Worm (Caenorhabditis elegans) whole organism, late embryonic: Measurements from ENCODE around the gene acc-2.

Experiments used
- C08G9.2 ChIP-seq: sonication (generic microtip); optimal IDR thresholded peaks from 2 replicates; lab custom pipeline; 2016; ENCODE audit warnings: mild to moderate bottlenecking, missing genetic modification characterization, moderate library complexity, missing compliant biosample characterization
- F13H6.1 ChIP-seq: sonication (generic microtip); optimal IDR thresholded peaks from 2 replicates; lab custom pipeline; 2016; ENCODE audit warnings: missing genetic modification characterization, missing compliant biosample characterization
- K02D7.2 ChIP-seq: sonication (generic microtip); optimal IDR thresholded peaks from 2 replicates; lab custom pipeline; 2017; ENCODE audit warnings: mild to moderate bottlenecking, missing genetic modification characterization, missing compliant biosample characterization
- K09A11.1 ChIP-seq: sonication (generic microtip); optimal IDR thresholded peaks from 2 replicates; lab custom pipeline; 2017; ENCODE audit warnings: antibody characterized with exemption, mild to moderate bottlenecking, missing genetic modification characterization, missing compliant biosample characterization; ENCODE audit not compliant: insufficient read depth
- Y22D7AL.16 ChIP-seq: sonication (generic microtip); optimal IDR thresholded peaks from 2 replicates; lab custom pipeline; 2016; ENCODE audit warnings: missing genetic modification characterization, missing compliant biosample characterization
- ama-1 ChIP-seq: fragments of 150-350 bp; optimal IDR thresholded peaks from 2 replicates; lab custom pipeline; 2014
- ceh-14 ChIP-seq: sonication (generic microtip); optimal IDR thresholded peaks from 2 replicates; lab custom pipeline; 2016; ENCODE audit warnings: missing genotype, missing genetic modification characterization, missing compliant biosample characterization
- ceh-18 ChIP-seq: sonication (generic microtip); optimal IDR thresholded peaks from 2 replicates; lab custom pipeline; 2016; ENCODE audit warnings: missing genetic modification characterization, missing compliant biosample characterization
- ceh-19 ChIP-seq: fragments of 200-800 bp; sonication (Bioruptor generic); optimal IDR thresholded peaks from 2 replicates; lab custom pipeline; 2018; ENCODE audit warnings: mild to moderate bottlenecking, missing genetic modification characterization, missing compliant biosample characterization
- ceh-2 ChIP-seq: sonication (generic microtip); optimal IDR thresholded peaks from 2 replicates; lab custom pipeline; 2016; ENCODE audit warnings: missing genotype, missing genetic modification characterization, missing compliant biosample characterization
- ceh-31 ChIP-seq: sonication (generic microtip); optimal IDR thresholded peaks from 2 replicates; lab custom pipeline; 2016; ENCODE audit warnings: missing genetic modification characterization, missing compliant biosample characterization
- ceh-34 ChIP-seq: sonication (generic microtip); optimal IDR thresholded peaks from 2 replicates; lab custom pipeline; 2016; ENCODE audit warnings: mild to moderate bottlenecking, missing genetic modification characterization, missing compliant biosample characterization
- ceh-48 ChIP-seq: sonication (generic microtip); optimal IDR thresholded peaks from 2 replicates; lab custom pipeline; 2016; ENCODE audit warnings: missing genetic modification characterization, inconsistent platforms, missing compliant biosample characterization
- ceh-6 ChIP-seq: fragments of 200-800 bp; sonication (Bioruptor generic); optimal IDR thresholded peaks from 2 replicates; lab custom pipeline; 2018; ENCODE audit warnings: mild to moderate bottlenecking, missing genetic modification characterization, missing compliant biosample characterization
- che-1 ChIP-seq: sonication (generic microtip); optimal IDR thresholded peaks from 2 replicates; lab custom pipeline; 2016; ENCODE audit warnings: mild to moderate bottlenecking, missing genetic modification characterization, missing compliant biosample characterization
- elt-2 ChIP-seq: sonication (generic microtip); optimal IDR thresholded peaks from 2 replicates; lab custom pipeline; 2016; ENCODE audit warnings: missing genetic modification reagents, missing genetic modification characterization, missing compliant biosample characterization
- elt-4 ChIP-seq: sonication (generic microtip); optimal IDR thresholded peaks from 2 replicates; lab custom pipeline; 2016; ENCODE audit warnings: missing genetic modification characterization, missing compliant biosample characterization
- fkh-10 ChIP-seq: fragments of 150-350 bp; optimal IDR thresholded peaks from 2 replicates; lab custom pipeline; 2014; ENCODE audit warnings: missing biosample characterization, missing genetic modification reagents, missing genetic modification characterization
- gmeb-2 ChIP-seq: sonication (generic microtip); optimal IDR thresholded peaks from 2 replicates; lab custom pipeline; 2016; ENCODE audit warnings: missing genetic modification characterization, inconsistent platforms, missing compliant biosample characterization
- hlh-30 ChIP-seq: sonication (generic microtip); optimal IDR thresholded peaks from 2 replicates; lab custom pipeline; 2017; ENCODE audit warnings: antibody characterized with exemption, missing genetic modification characterization, missing compliant biosample characterization; ENCODE audit not compliant: insufficient read depth
- hlh-8 ChIP-seq: sonication (generic microtip); optimal IDR thresholded peaks from 2 replicates; lab custom pipeline; 2016; ENCODE audit warnings: missing genotype, missing genetic modification characterization, missing compliant biosample characterization
- lim-6 ChIP-seq: sonication (generic microtip); optimal IDR thresholded peaks from 2 replicates; lab custom pipeline; 2016; ENCODE audit warnings: missing genetic modification characterization, missing compliant biosample characterization
- lin-11 ChIP-seq: fragments of 200-800 bp; sonication (Bioruptor generic); optimal IDR thresholded peaks from 2 replicates; lab custom pipeline; 2018; ENCODE audit warnings: mild to moderate bottlenecking, missing genetic modification characterization, missing compliant biosample characterization
- nfya-1 ChIP-seq: sonication (generic microtip); optimal IDR thresholded peaks from 2 replicates; lab custom pipeline; 2017; ENCODE audit warnings: missing genetic modification characterization, mild to moderate bottlenecking, missing compliant biosample characterization, antibody characterized with exemption, moderate library complexity
- nhr-11 ChIP-seq: fragments of 150-350 bp; optimal IDR thresholded peaks from 2 replicates; lab custom pipeline; 2014; ENCODE audit warnings: missing biosample characterization, missing genetic modification characterization
- nhr-232 ChIP-seq: sonication (generic microtip); optimal IDR thresholded peaks from 2 replicates; lab custom pipeline; 2016; ENCODE audit warnings: missing genetic modification characterization, missing compliant biosample characterization
- npax-4 ChIP-seq: sonication (generic microtip); optimal IDR thresholded peaks from 2 replicates; lab custom pipeline; 2016; ENCODE audit warnings: missing genetic modification characterization, missing compliant biosample characterization
- odd-2 ChIP-seq: sonication (generic microtip); optimal IDR thresholded peaks from 2 replicates; lab custom pipeline; 2017; ENCODE audit warnings: antibody characterized with exemption, mild to moderate bottlenecking, missing genetic modification characterization, missing compliant biosample characterization
- pag-3 ChIP-seq: sonication (generic microtip); optimal IDR thresholded peaks from 2 replicates; lab custom pipeline; 2016; ENCODE audit warnings: missing compliant biosample characterization, missing genetic modification characterization, borderline replicate concordance
- pat-9 ChIP-seq: fragments of 200-800 bp; sonication (Bioruptor generic); optimal IDR thresholded peaks from 2 replicates; lab custom pipeline; 2018; ENCODE audit warnings: mild to moderate bottlenecking, missing genetic modification characterization, moderate library complexity, missing compliant biosample characterization
- pax-1 ChIP-seq: fragments of 150-350 bp; optimal IDR thresholded peaks from 2 replicates; lab custom pipeline; 2014; ENCODE audit warnings: missing biosample characterization, missing genetic modification characterization
- pha-2 ChIP-seq: sonication (generic microtip); optimal IDR thresholded peaks from 2 replicates; lab custom pipeline; 2017; ENCODE audit warnings: mild to moderate bottlenecking, missing genetic modification characterization, missing compliant biosample characterization
- pqm-1 ChIP-seq: sonication (generic microtip); optimal IDR thresholded peaks from 2 replicates; lab custom pipeline; 2016; ENCODE audit warnings: missing genetic modification characterization, missing compliant biosample characterization
- ref-2 ChIP-seq: sonication (generic microtip); optimal IDR thresholded peaks from 2 replicates; lab custom pipeline; 2016; ENCODE audit warnings: missing genetic modification characterization, missing compliant biosample characterization
- rnt-1 ChIP-seq: sonication (generic microtip); optimal IDR thresholded peaks from 2 replicates; lab custom pipeline; 2016; ENCODE audit warnings: missing genetic modification characterization, missing compliant biosample characterization
- sox-2 ChIP-seq: fragments of 200-800 bp; sonication (Bioruptor generic); IDR thresholded peaks from 2 replicates; pipeline ENCODE4 v1.3.6; 2022; ENCODE audit warnings: missing genetic modification reagents, missing genetic modification characterization, missing compliant biosample characterization
- sox-4 ChIP-seq: sonication (generic microtip); optimal IDR thresholded peaks from 2 replicates; lab custom pipeline; 2017; ENCODE audit warnings: mild to moderate bottlenecking, missing genetic modification characterization, inconsistent platforms, missing compliant biosample characterization
- syd-9 ChIP-seq: sonication (generic microtip); optimal IDR thresholded peaks from 2 replicates; lab custom pipeline; 2016; ENCODE audit warnings: mild to moderate bottlenecking, missing genetic modification characterization, moderate library complexity, missing compliant biosample characterization
- tbx-2 ChIP-seq: sonication (generic microtip); optimal IDR thresholded peaks from 2 replicates; lab custom pipeline; 2016; ENCODE audit warnings: missing genetic modification characterization, missing compliant biosample characterization
- ttx-3 ChIP-seq: sonication (generic microtip); optimal IDR thresholded peaks from 2 replicates; lab custom pipeline; 2016; ENCODE audit warnings: missing genetic modification reagents, missing genetic modification characterization, missing compliant biosample characterization
- unc-42 ChIP-seq: sonication (generic microtip); optimal IDR thresholded peaks from 2 replicates; lab custom pipeline; 2016; ENCODE audit warnings: missing genotype, missing genetic modification characterization, missing compliant biosample characterization
- unc-55 ChIP-seq: sonication (generic microtip); optimal IDR thresholded peaks from 2 replicates; lab custom pipeline; 2017; ENCODE audit warnings: missing biosample characterization, missing genetic modification reagents, missing genetic modification characterization
- zip-5 ChIP-seq: sonication (generic microtip); optimal IDR thresholded peaks from 2 replicates; lab custom pipeline; 2016; ENCODE audit warnings: missing genetic modification characterization, missing compliant biosample characterization
- ztf-16 ChIP-seq: sonication (generic microtip); optimal IDR thresholded peaks from 2 replicates; lab custom pipeline; 2017; ENCODE audit warnings: missing genetic modification characterization, missing compliant biosample characterization

The acc-2 gene

DNA sequence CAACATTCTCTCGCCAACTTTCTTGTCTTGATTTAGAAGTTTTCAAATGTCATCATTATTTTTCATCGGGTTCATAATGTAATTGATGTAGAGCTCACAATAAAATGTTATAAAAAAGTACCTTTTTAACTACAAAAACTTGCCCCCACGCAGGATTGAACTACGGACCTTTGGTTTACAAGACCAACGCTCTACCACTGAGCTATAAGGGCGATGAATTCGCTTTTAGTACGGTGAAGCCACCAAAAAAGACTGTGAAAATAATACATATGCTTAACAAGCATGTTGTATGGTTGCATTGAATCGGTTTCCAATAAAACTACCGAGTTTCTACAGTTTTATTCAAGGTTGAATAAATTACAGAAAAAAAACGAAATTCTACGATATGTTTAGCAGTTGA, 15.9 kb upstream of the acc-2 start:
- TF ChIP-seq ceh-18 (tag; lab: Kevin White, UChicago) = no peak
- no peak for TF ChIP-seq nhr-232 (tag; lab: Kevin White, UChicago)
- no peak for TF ChIP-seq odd-2 (tag; lab: Kevin White, UChicago)
- TF ChIP-seq ceh-19 = no peak
- TF ChIP-seq zip-5 = no peak
- TF ChIP-seq hlh-8 (tag; lab: Kevin White, UChicago) = no peak
- no peak for TF ChIP-seq C08G9.2
- no peak for TF ChIP-seq K09A11.1 (tag; lab: Kevin White, UChicago)
- no peak for TF ChIP-seq nhr-11
- no peak for TF ChIP-seq ztf-16
- TF ChIP-seq npax-4 (tag; lab: Kevin White, UChicago) = no peak
- no peak for TF ChIP-seq hlh-30 (tag; lab: Kevin White, UChicago)

DNA sequence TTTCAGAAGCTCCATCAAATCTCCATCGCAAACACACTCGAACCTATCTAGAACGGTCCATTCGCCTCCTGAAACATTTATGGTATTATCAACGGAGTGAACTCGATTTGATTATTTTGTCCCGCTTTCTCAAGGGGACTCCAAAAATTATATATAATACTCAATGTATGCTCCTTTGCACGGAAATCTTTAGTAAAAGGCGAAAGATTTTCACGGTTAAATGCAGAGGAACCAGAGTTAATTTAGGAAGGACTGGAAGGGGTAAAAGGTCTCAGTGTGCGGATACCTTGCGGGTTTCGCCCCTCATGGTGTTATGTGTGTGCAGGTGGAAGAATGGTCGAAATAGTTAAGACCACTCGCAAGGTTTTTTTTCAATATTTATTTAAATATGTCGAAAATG, 15.4 kb upstream of the acc-2 start:
- TF ChIP-seq elt-2 (tag; lab: Kevin White, UChicago) = no peak
- no peak for TF ChIP-seq pax-1
- TF ChIP-seq gmeb-2 (tag; lab: Kevin White, UChicago) = no peak
- no peak for TF ChIP-seq unc-42 (tag; lab: Kevin White, UChicago)
- TF ChIP-seq, all 69 proteins: peak for 0

DNA sequence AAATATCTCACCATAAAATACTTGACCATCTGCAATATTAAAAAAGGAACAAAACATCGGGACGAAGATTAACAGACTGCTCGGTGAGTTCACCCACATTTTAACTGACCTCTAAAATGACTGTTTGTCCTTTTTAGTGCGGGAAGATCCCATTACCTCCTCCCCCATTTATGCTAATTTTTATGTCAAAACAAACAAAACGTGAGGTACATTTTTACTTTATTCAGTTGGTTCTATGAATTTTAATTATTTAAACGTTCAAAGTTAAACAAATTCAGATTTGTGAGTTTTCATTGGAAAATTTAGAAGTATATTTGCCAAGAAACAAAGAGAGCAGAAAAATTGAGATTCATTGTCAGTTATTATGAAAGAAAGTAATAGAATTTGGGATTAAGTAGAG, 13.9 kb upstream of the acc-2 start, which contains the start of gene C53D6.8:
TSS of gene C53D6.8 (minus strand) at position 101 of the 400 bp plus-strand sequence.
- TF ChIP-seq lim-6 (tag; lab: Kevin White, UChicago) (no peak), ceh-48 (tag; lab: Kevin White, UChicago) (no peak), gmeb-2 (tag; lab: Kevin White, UChicago) (no peak)

DNA sequence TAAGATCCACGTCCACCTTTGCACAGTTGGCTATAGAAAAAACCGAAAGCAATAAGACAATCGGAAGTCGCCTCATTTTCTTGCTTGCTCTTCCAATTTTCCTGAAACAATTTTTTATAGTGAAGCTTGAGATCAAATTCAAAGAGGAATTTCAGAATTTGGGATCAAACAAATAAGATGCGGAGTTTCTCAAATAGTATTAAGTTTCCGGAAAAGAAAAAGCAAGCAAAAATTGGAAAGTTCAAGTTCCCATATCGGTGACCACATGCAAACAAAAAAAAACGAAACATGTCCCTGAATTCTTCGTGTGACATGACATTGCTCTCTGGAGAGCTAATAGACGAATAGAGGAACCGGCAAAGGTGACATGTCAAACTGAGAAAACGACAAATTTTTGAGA, 11.3 kb upstream of the acc-2 start, which contains the start of gene unc-129:
TSS of gene unc-129 (minus strand) at position 101 of the 400 bp plus-strand sequence.
- TF ChIP-seq pat-9 (tag; lab: Kevin White, UChicago) (no peak), unc-42 (tag; lab: Kevin White, UChicago) (no peak), pag-3 (no peak), che-1 (tag; lab: Kevin White, UChicago) (no peak), F13H6.1 (tag; lab: Kevin White, UChicago) (no peak), ceh-14 (tag; lab: Kevin White, UChicago) (no peak), ceh-19 (no peak), nhr-232 (tag; lab: Kevin White, UChicago) (no peak), nhr-11 (no peak), sox-2 (no peak), tbx-2 (tag; lab: Kevin White, UChicago) (no peak), sox-4 (tag; lab: Kevin White, UChicago) (no peak), K02D7.2 (tag; lab: Kevin White, UChicago) (no peak), lin-11 (tag; lab: Kevin White, UChicago) (no peak), pqm-1 (tag; lab: Kevin White, UChicago) (no peak), K09A11.1 (tag; lab: Kevin White, UChicago) (no peak), elt-4 (tag; lab: Kevin White, UChicago) (no peak), pha-2 (tag; lab: Kevin White, UChicago) (no peak), ttx-3 (tag; lab: Kevin White, UChicago) (no peak)

DNA sequence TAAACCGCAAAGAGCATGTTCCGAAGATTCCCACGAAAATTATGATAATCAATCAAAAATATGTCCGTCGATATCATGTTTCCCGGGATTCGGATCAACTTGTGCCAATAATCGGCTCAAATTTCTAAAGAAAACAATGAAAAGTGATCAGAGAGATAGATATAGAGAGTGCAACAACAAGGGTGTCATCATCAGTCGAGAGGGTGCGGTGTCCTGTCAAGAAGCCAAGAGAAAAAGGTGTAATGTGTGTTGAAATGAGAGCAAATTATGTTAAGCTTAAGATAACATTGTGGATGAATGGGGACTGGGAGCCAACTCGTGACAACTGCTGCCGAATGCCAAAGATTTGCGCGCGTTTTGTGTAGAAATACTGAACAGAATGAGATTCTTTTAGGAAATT, 8.6 kb upstream of the acc-2 start:
- TF ChIP-seq ref-2 (tag; lab: Kevin White, UChicago) (no peak), Y22D7AL.16 (no peak), ceh-6 (GFP tag; lab: Kevin White, UChicago) (no peak), rnt-1 (tag; lab: Kevin White, UChicago) (peak; percentile 51), syd-9 (tag; lab: Kevin White, UChicago) (no peak), K02D7.2 (tag; lab: Kevin White, UChicago) (no peak), che-1 (tag; lab: Kevin White, UChicago) (no peak), ttx-3 (tag; lab: Kevin White, UChicago) (no peak), elt-2 (tag; lab: Kevin White, UChicago) (no peak), ceh-34 (peak; percentile 74), nfya-1 (tag; lab: Kevin White, UChicago) (no peak), ama-1 (no peak), K09A11.1 (tag; lab: Kevin White, UChicago) (no peak), ceh-31 (tag; lab: Kevin White, UChicago) (no peak), fkh-10 (GFP tag; lab: Kevin White, UChicago) (no peak), tbx-2 (tag; lab: Kevin White, UChicago) (no peak), ceh-19 (no peak), C08G9.2 (no peak), F13H6.1 (tag; lab: Kevin White, UChicago) (no peak), elt-4 (tag; lab: Kevin White, UChicago) (no peak), unc-55 (GFP tag; lab: Kevin White, UChicago) (peak; percentile 69), ceh-2 (tag; lab: Kevin White, UChicago) (no peak), gmeb-2 (tag; lab: Kevin White, UChicago) (no peak), npax-4 (tag; lab: Kevin White, UChicago) (no peak)
